Worm (Caenorhabditis elegans) whole organism, young adult: Measurements from ENCODE around the gene citk-1.

Experiments used
- B0019.2 ChIP-seq: fragments of 200-800 bp; sonication (Bioruptor generic); conservative IDR thresholded peaks from 2 replicates; pipeline ENCODE4 v1.3.6; 2022; ENCODE audit warnings: missing genetic modification reagents, missing genetic modification characterization, missing compliant biosample characterization
- B0261.1 ChIP-seq: sonication (generic microtip); optimal IDR thresholded peaks from 2 replicates; lab custom pipeline; 2016; ENCODE audit warnings: mild to moderate bottlenecking, missing genetic modification characterization, moderate library complexity, missing compliant biosample characterization
- C06A6.2 ChIP-seq: fragments of 200-800 bp; sonication (Bioruptor generic); conservative IDR thresholded peaks from 2 replicates; pipeline ENCODE4 v1.3.6; 2022; ENCODE audit warnings: missing genetic modification characterization, missing compliant biosample characterization
- C17E4.6 ChIP-seq: fragments of 200-800 bp; sonication (Bioruptor generic); IDR thresholded peaks from 2 replicates; pipeline ENCODE4 v1.3.6; 2022; ENCODE audit warnings: missing genetic modification reagents, missing genetic modification characterization, missing compliant biosample characterization
- D2030.7 ChIP-seq: fragments of 200-800 bp; sonication (Bioruptor generic); IDR thresholded peaks from 2 replicates; pipeline ENCODE4 v1.3.6; 2022; ENCODE audit warnings: missing genetic modification reagents, missing genetic modification characterization, missing compliant biosample characterization
- F33H1.4 ChIP-seq: fragments of 200-800 bp; sonication (Bioruptor generic); IDR thresholded peaks from 2 replicates; pipeline ENCODE4 v1.3.6; 2022; ENCODE audit warnings: missing genetic modification reagents, missing genetic modification characterization, missing compliant biosample characterization
- F39B2.1 ChIP-seq: fragments of 200-800 bp; sonication (Bioruptor generic); IDR thresholded peaks from 2 replicates; pipeline ENCODE4 v1.3.6; 2022; ENCODE audit warnings: missing genetic modification reagents, missing genetic modification characterization, missing compliant biosample characterization
- F49E8.2 ChIP-seq: sonication (generic microtip); optimal IDR thresholded peaks from 3 replicates; lab custom pipeline; 2017; ENCODE audit warnings: missing genetic modification characterization, mild to moderate bottlenecking, missing compliant biosample characterization, antibody characterized with exemption, moderate library complexity; ENCODE audit not compliant: insufficient read depth
- K11D2.4 ChIP-seq: fragments of 200-800 bp; sonication (Bioruptor generic); IDR thresholded peaks from 2 replicates; pipeline ENCODE4 v1.3.6; 2022; ENCODE audit warnings: missing genetic modification reagents, missing genetic modification characterization, missing compliant biosample characterization
- K12H6.12 ChIP-seq: fragments of 200-800 bp; sonication (Bioruptor generic); optimal IDR thresholded peaks from 2 replicates; lab custom pipeline; 2018; ENCODE audit warnings: mild to moderate bottlenecking, missing genetic modification characterization, missing compliant biosample characterization
- T07F8.4 ChIP-seq: sonication (generic microtip); optimal IDR thresholded peaks from 2 replicates; lab custom pipeline; 2016; ENCODE audit warnings: mild to moderate bottlenecking, missing genetic modification characterization, moderate library complexity, missing compliant biosample characterization
- T26A5.8 ChIP-seq: sonication (generic microtip); optimal IDR thresholded peaks from 2 replicates; lab custom pipeline; 2016; ENCODE audit warnings: missing genetic modification characterization, missing compliant biosample characterization
- Y79H2A.3 ChIP-seq: fragments of 200-800 bp; sonication (Bioruptor generic); conservative IDR thresholded peaks from 2 replicates; pipeline ENCODE4 v1.3.6; 2022; ENCODE audit warnings: missing genetic modification reagents, missing genetic modification characterization, missing compliant biosample characterization
- Y95B8A.8 ChIP-seq: fragments of 200-800 bp; sonication (Bioruptor generic); IDR thresholded peaks from 2 replicates; pipeline ENCODE4 v1.3.6; 2022; ENCODE audit warnings: missing genetic modification reagents, missing genetic modification characterization, missing compliant biosample characterization
- aptf-2 ChIP-seq: fragments of 200-800 bp; sonication (Bioruptor generic); conservative IDR thresholded peaks from 2 replicates; pipeline ENCODE4 v1.3.6; 2022; ENCODE audit warnings: missing genetic modification reagents, missing genetic modification characterization, missing compliant biosample characterization
- atf-7 ChIP-seq: sonication (generic microtip); optimal IDR thresholded peaks from 2 replicates; lab custom pipeline; 2017; ENCODE audit warnings: mild to moderate bottlenecking, missing genetic modification characterization, missing compliant biosample characterization
- athp-1 ChIP-seq: sonication (generic microtip); optimal IDR thresholded peaks from 2 replicates; lab custom pipeline; 2017; ENCODE audit warnings: mild to moderate bottlenecking, missing genetic modification characterization, missing compliant biosample characterization
- attf-6 ChIP-seq: fragments of 200-800 bp; sonication (Bioruptor generic); IDR thresholded peaks from 2 replicates; pipeline ENCODE4 v1.3.6; 2022; ENCODE audit warnings: missing genetic modification reagents, missing genetic modification characterization, missing compliant biosample characterization
- bed-2 ChIP-seq: fragments of 200-800 bp; sonication (Bioruptor generic); IDR thresholded peaks from 2 replicates; pipeline ENCODE4 v1.3.6; 2022; ENCODE audit warnings: missing genetic modification reagents, missing genetic modification characterization, missing compliant biosample characterization
- ceh-27 ChIP-seq: fragments of 200-800 bp; sonication (Bioruptor generic); optimal IDR thresholded peaks from 2 replicates; lab custom pipeline; 2018; ENCODE audit warnings: mild to moderate bottlenecking, missing genetic modification characterization, moderate library complexity, missing compliant biosample characterization
- ceh-40 ChIP-seq: fragments of 200-800 bp; sonication (Bioruptor generic); IDR thresholded peaks from 2 replicates; pipeline ENCODE4 v1.3.6; 2022; ENCODE audit warnings: missing genetic modification characterization, missing compliant biosample characterization
- die-1 ChIP-seq: sonication (generic microtip); optimal IDR thresholded peaks from 2 replicates; lab custom pipeline; 2016; ENCODE audit warnings: missing genotype, mild to moderate bottlenecking, missing genetic modification characterization, missing compliant biosample characterization
- dpff-1 ChIP-seq: sonication (generic microtip); optimal IDR thresholded peaks from 2 replicates; lab custom pipeline; 2017; ENCODE audit warnings: mild to moderate bottlenecking, missing genetic modification characterization, missing compliant biosample characterization
- fkh-3 ChIP-seq: sonication (generic microtip); optimal IDR thresholded peaks from 2 replicates; lab custom pipeline; 2016; ENCODE audit warnings: mild to moderate bottlenecking, missing genetic modification characterization, missing compliant biosample characterization
- hmg-20 ChIP-seq: fragments of 200-800 bp; sonication (Bioruptor generic); IDR thresholded peaks from 2 replicates; pipeline ENCODE4 v1.3.6; 2022; ENCODE audit warnings: missing genetic modification reagents, missing genetic modification characterization, missing compliant biosample characterization
- hrde-1 ChIP-seq: sonication (generic microtip); optimal IDR thresholded peaks from 2 replicates; lab custom pipeline; 2016; ENCODE audit warnings: missing genetic modification characterization, mild to moderate bottlenecking, missing compliant biosample characterization, moderate library complexity, missing genotype, missing genetic modification reagents, borderline replicate concordance
- let-607 ChIP-seq, 2 experiments: fragments of 200-800 bp in 1 of 2; sonication (Bioruptor generic) in 1 of 2; sonication (generic microtip) in 1 of 2; optimal IDR thresholded peaks; 2 replicates each; lab custom pipeline; 2016 to 2018; ENCODE audit warnings: mild to moderate bottlenecking in 2 of 2, missing compliant biosample characterization in 2 of 2, missing genetic modification characterization in 2 of 2, moderate library complexity in 2 of 2, missing genotype in 1 of 2
- lin-40 ChIP-seq: sonication (generic microtip); optimal IDR thresholded peaks from 2 replicates; lab custom pipeline; 2016; ENCODE audit warnings: missing genetic modification characterization, mild to moderate bottlenecking, missing compliant biosample characterization, missing genotype, missing genetic modification reagents
- lin-54 ChIP-seq: fragments of 200-800 bp; sonication (Bioruptor generic); optimal IDR thresholded peaks from 2 replicates; lab custom pipeline; 2018; ENCODE audit warnings: mild to moderate bottlenecking, missing genetic modification characterization, missing compliant biosample characterization
- madf-10 ChIP-seq: sonication (generic microtip); optimal IDR thresholded peaks from 2 replicates; lab custom pipeline; 2016; ENCODE audit warnings: mild to moderate bottlenecking, missing genetic modification characterization, missing compliant biosample characterization
- mcd-1 ChIP-seq: fragments of 200-800 bp; sonication (Bioruptor generic); IDR thresholded peaks from 2 replicates; pipeline ENCODE4 v1.3.6; 2022; ENCODE audit warnings: missing genetic modification reagents, missing genetic modification characterization, missing compliant biosample characterization
- nfyb-1 ChIP-seq: fragments of 200-800 bp; sonication (Bioruptor generic); IDR thresholded peaks from 2 replicates; pipeline ENCODE4 v1.3.6; 2022; ENCODE audit warnings: missing genetic modification reagents, missing genetic modification characterization, missing compliant biosample characterization
- nhr-90 ChIP-seq: sonication (generic microtip); optimal IDR thresholded peaks from 2 replicates; lab custom pipeline; 2016; ENCODE audit warnings: missing genotype, mild to moderate bottlenecking, missing genetic modification characterization, missing compliant biosample characterization
- repo-1 ChIP-seq: sonication (generic microtip); optimal IDR thresholded peaks from 2 replicates; lab custom pipeline; 2017; ENCODE audit warnings: mild to moderate bottlenecking, missing genetic modification characterization, missing compliant biosample characterization
- rpc-1 ChIP-seq, 2 experiments: fragments of 150-350 bp in 1 of 2; sonication (generic microtip) in 1 of 2; optimal IDR thresholded peaks; 2 replicates each; lab custom pipeline; 2014 to 2018; ENCODE audit warnings: missing biosample characterization in 1 of 2, missing genetic modification characterization in 1 of 2, missing genetic modification reagents in 1 of 2, missing genotype in 1 of 2
- sdz-38 ChIP-seq: sonication (generic microtip); optimal IDR thresholded peaks from 2 replicates; lab custom pipeline; 2016; ENCODE audit warnings: missing genotype, missing genetic modification characterization, missing compliant biosample characterization
- snpc-1.1 ChIP-seq: sonication (generic microtip); optimal IDR thresholded peaks from 2 replicates; lab custom pipeline; 2017; ENCODE audit warnings: missing genetic modification characterization, mild to moderate bottlenecking, missing compliant biosample characterization, antibody characterized with exemption, moderate library complexity, missing genotype, missing genetic modification reagents; ENCODE audit not compliant: insufficient read depth
- snpc-1.3 ChIP-seq: sonication (generic microtip); optimal IDR thresholded peaks from 2 replicates; lab custom pipeline; 2017; ENCODE audit warnings: missing genetic modification characterization, mild to moderate bottlenecking, missing compliant biosample characterization, antibody characterized with exemption, moderate library complexity, missing genotype, missing genetic modification reagents; ENCODE audit not compliant: insufficient read depth
- snpc-4 ChIP-seq, 5 experiments: fragments of 150-350 bp in 1 of 5; sonication (generic microtip) in 4 of 5; optimal IDR thresholded peaks; 2 replicates each; lab custom pipeline; 2014 to 2018; ENCODE audit warnings: missing genetic modification characterization in 5 of 5, missing biosample characterization in 3 of 5, antibody characterized with exemption in 2 of 5, mild to moderate bottlenecking in 2 of 5, missing compliant biosample characterization in 2 of 5, missing genotype in 2 of 5, moderate library complexity in 2 of 5, missing genetic modification reagents in 1 of 5
- tbp1 ChIP-seq: fragments of 200-800 bp; sonication (Bioruptor generic); optimal IDR thresholded peaks from 2 replicates; lab custom pipeline; 2018; ENCODE audit warnings: mild to moderate bottlenecking, missing genetic modification characterization, missing compliant biosample characterization
- tlf-1 ChIP-seq: fragments of 200-800 bp; sonication (Bioruptor generic); optimal IDR thresholded peaks from 2 replicates; lab custom pipeline; 2018; ENCODE audit warnings: mild to moderate bottlenecking, missing genetic modification characterization, missing compliant biosample characterization
- xnd-1 ChIP-seq: sonication (generic microtip); optimal IDR thresholded peaks from 2 replicates; lab custom pipeline; 2016; ENCODE audit warnings: missing genotype, missing genetic modification reagents, missing genetic modification characterization, missing compliant biosample characterization
- ztf-18 ChIP-seq: sonication (generic microtip); optimal IDR thresholded peaks from 2 replicates; lab custom pipeline; 2016; ENCODE audit warnings: missing genotype, mild to moderate bottlenecking, missing genetic modification characterization, missing compliant biosample characterization
- ztf-26 ChIP-seq: sonication (generic microtip); optimal IDR thresholded peaks from 2 replicates; lab custom pipeline; 2017; ENCODE audit warnings: missing genetic modification characterization, missing compliant biosample characterization
- ztf-28 ChIP-seq: fragments of 200-800 bp; sonication (Bioruptor generic); IDR thresholded peaks from 2 replicates; pipeline ENCODE4 v1.3.6; 2022; ENCODE audit warnings: missing genetic modification reagents, missing genetic modification characterization, missing compliant biosample characterization

Gene citk-1

DNA sequence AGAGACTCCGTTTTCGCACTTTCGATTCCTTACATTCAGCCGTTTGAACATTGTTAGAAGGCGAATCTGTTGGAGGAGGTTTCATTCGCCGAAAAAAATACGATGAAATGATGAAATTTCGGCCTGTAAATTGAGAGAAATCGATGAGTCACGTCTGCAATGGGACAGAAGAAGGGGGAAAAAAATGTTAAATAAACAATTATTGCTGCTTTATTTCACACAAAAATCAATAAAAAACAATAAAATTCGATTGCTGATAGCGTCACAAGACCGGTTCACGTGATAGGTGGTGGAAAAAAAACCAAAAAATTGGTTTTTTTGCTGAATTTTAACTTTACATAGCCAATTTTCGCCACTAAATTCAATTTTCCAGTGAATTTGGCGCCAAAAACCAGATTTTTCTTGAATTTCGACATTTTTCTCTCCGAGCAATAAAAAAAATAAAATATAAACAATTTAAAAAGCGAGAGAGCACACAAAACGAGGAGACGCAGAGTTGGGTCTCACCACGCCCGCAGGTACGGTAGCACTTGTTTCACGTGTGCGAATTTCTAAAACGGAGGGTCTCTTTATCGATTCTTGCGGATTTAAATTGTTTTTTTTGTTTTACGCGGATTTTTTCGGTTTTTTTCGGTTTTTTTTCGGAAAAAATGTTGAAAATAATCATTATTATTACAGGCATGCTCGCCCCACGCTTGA lies 36.4 kb upstream of the citk-1 start, which contains the start of the genes cup-14 and ndub-8:
Gene cup-14 (minus strand): TSS at position 51 of the 699 bp plus-strand sequence.
Gene ndub-8 (plus strand): TSS at position 679 of the 699 bp plus-strand sequence.
- TF ChIP-seq snpc-1.3 (peak; percentile 85), B0261.1 (tag; lab: Kevin White, UChicago) (no peak), sdz-38 (no peak), F49E8.2 (tag; lab: Kevin White, UChicago) (peak; percentile 76), tlf-1 (peak; percentile 83), nhr-90 (no peak), hrde-1 (tag; lab: Kevin White, UChicago) (no peak), attf-6 (GFP tag; lab: Robert Waterston, UW) (peak; percentile 82), ceh-27 (GFP tag; lab: Kevin White, UChicago) (peak; percentile 26), Y95B8A.8 (GFP tag; lab: Robert Waterston, UW) (peak; percentile 87; the same call in 1 of the 2 replicates), F39B2.1 (no peak), mcd-1 (GFP tag; lab: Robert Waterston, UW) (peak; percentile 82), snpc-4 (GFP tag; optimal IDR thresholded peaks at IDR 0.05; lab: Kevin White, UChicago) (peak; percentile 63), snpc-4 (tag; optimal IDR thresholded peaks at IDR 0.05; lab: Kevin White, UChicago) (peak; percentile 39 to 84 (median 78)), ceh-40 (no peak), ztf-26 (tag; lab: Kevin White, UChicago) (peak; percentile 41), T26A5.8 (tag; lab: Kevin White, UChicago) (no peak), D2030.7 (GFP tag; lab: Robert Waterston, UW) (peak; percentile 93), lin-40 (peak; percentile 77), K11D2.4 (GFP tag; lab: Robert Waterston, UW) (peak; percentile 81), tbp1 (GFP tag; lab: Kevin White, UChicago) (peak; percentile 67), xnd-1 (tag; lab: Kevin White, UChicago) (peak; percentile 84), hmg-20 (GFP tag; lab: Robert Waterston, UW) (peak; percentile 35; the same call in 1 of the 2 replicates), T07F8.4 (tag; lab: Kevin White, UChicago) (no peak), ztf-18 (tag; lab: Kevin White, UChicago) (peak; percentile 19), athp-1 (tag; lab: Kevin White, UChicago) (peak; percentile 84), Y79H2A.3 (0 out of 2 replicates have a peak, but pooled peaks have one; percentile 24), snpc-1.1 (tag; lab: Kevin White, UChicago) (peak; percentile 78), die-1 (tag; lab: Kevin White, UChicago) (no peak), F33H1.4 (GFP tag; lab: Robert Waterston, UW) (peak; percentile 99), fkh-3 (tag; lab: Kevin White, UChicago) (no peak), let-607 (tag; optimal IDR thresholded peaks at IDR 0.05; lab: Kevin White, UChicago) (peak in 1 of 2 experiments; percentile 23), bed-2 (GFP tag; lab: Robert Waterston, UW) (no peak), aptf-2 (GFP tag; lab: Robert Waterston, UW) (0 out of 2 replicates have a peak, but pooled peaks have one; percentile 23), repo-1 (tag; lab: Kevin White, UChicago) (peak; percentile 21), rpc-1 (optimal IDR thresholded peaks at IDR 0.05; lab: Kevin White, UChicago) (peak; percentile 13), rpc-1 (tag; optimal IDR thresholded peaks at IDR 0.05; lab: Kevin White, UChicago) (no peak), C06A6.2 (GFP tag; lab: Robert Waterston, UW) (no peak), lin-54 (GFP tag; lab: Kevin White, UChicago) (peak; percentile 85), ztf-28 (peak; percentile 76), dpff-1 (tag; lab: Kevin White, UChicago) (no peak), atf-7 (tag; lab: Kevin White, UChicago) (peak; percentile 25), madf-10 (tag; lab: Kevin White, UChicago) (no peak), C17E4.6 (GFP tag; lab: Robert Waterston, UW) (peak; percentile 81), K12H6.12 (tag; lab: Kevin White, UChicago) (peak; percentile 27), B0019.2 (GFP tag; lab: Robert Waterston, UW) (peak; percentile 71; the same call in 1 of the 2 replicates), nfyb-1 (GFP tag; lab: Robert Waterston, UW) (peak; percentile 78)
